Fruit fly (Drosophila melanogaster) whole organism, embryonic: ENCODE results near the gene kibra.

ENCODE experiments used
- Atf6 ChIP-seq: fragments of 200-800 bp; sonication (Bioruptor generic); IDR thresholded peaks from 2 replicates; pipeline ENCODE4 v1.3.6; 2022; ENCODE audit warnings: missing biosample characterization, missing genetic modification characterization
- CG1024 ChIP-seq: fragments of 200-800 bp; sonication (Bioruptor generic); IDR thresholded peaks from 2 replicates; pipeline ENCODE4 v1.3.6; 2022; ENCODE audit warnings: missing biosample characterization, missing genetic modification characterization
- CG10274 ChIP-seq: fragments of 200-800 bp; sonication (Bioruptor generic); optimal IDR thresholded peaks from 3 replicates; lab custom pipeline; 2017; ENCODE audit warnings: missing biosample characterization, mild to moderate bottlenecking, missing genetic modification characterization
- CG10321 ChIP-seq: fragments of 200-800 bp; sonication (Bioruptor generic); IDR thresholded peaks from 2 replicates; pipeline ENCODE4 v1.3.6; 2022; ENCODE audit warnings: missing biosample characterization, missing genetic modification characterization
- CG10431 ChIP-seq: fragments of 200-800 bp; sonication (Bioruptor generic); optimal IDR thresholded peaks from 3 replicates; lab custom pipeline; 2018; ENCODE audit warnings: missing biosample characterization, mild to moderate bottlenecking, missing genetic modification characterization
- CG10979 ChIP-seq: fragments of 200-800 bp; sonication (Bioruptor generic); optimal IDR thresholded peaks from 2 replicates; lab custom pipeline; 2018; ENCODE audit warnings: missing biosample characterization, mild to moderate bottlenecking, missing genetic modification characterization, moderate library complexity
- CG11695 ChIP-seq: fragments of 200-800 bp; sonication (Bioruptor generic); IDR thresholded peaks from 3 replicates; pipeline ENCODE4 v1.3.6; 2022; ENCODE audit warnings: missing biosample characterization, missing genetic modification characterization
- CG11723 ChIP-seq: fragments of 200-800 bp; sonication (Bioruptor generic); optimal IDR thresholded peaks from 2 replicates; lab custom pipeline; 2017; ENCODE audit warnings: missing biosample characterization, mild to moderate bottlenecking, missing genetic modification characterization
- CG16863 ChIP-seq: fragments of 200-800 bp; sonication (Bioruptor generic); optimal IDR thresholded peaks from 3 replicates; lab custom pipeline; 2016; ENCODE audit warnings: missing biosample characterization, missing genetic modification characterization
- CG17359 ChIP-seq: fragments of 200-800 bp; sonication (Bioruptor generic); optimal IDR thresholded peaks from 3 replicates; lab custom pipeline; 2018; ENCODE audit warnings: missing biosample characterization, mild to moderate bottlenecking, missing genetic modification characterization, moderate library complexity
- CG2116 ChIP-seq: fragments of 200-800 bp; sonication (Bioruptor generic); optimal IDR thresholded peaks from 3 replicates; lab custom pipeline; 2018; ENCODE audit warnings: missing biosample characterization, mild to moderate bottlenecking, missing genetic modification characterization
- CG2199 ChIP-seq: fragments of 200-800 bp; sonication (Bioruptor generic); IDR thresholded peaks from 3 replicates; pipeline ENCODE4 v1.3.6; 2022; ENCODE audit warnings: missing biosample characterization, missing genetic modification characterization
- CG30403 ChIP-seq: fragments of 200-800 bp; sonication (Bioruptor generic); optimal IDR thresholded peaks from 3 replicates; lab custom pipeline; 2016; ENCODE audit warnings: missing biosample characterization, missing genetic modification characterization
- CG3281 ChIP-seq: fragments of 200-800 bp; sonication (Bioruptor generic); optimal IDR thresholded peaks from 3 replicates; lab custom pipeline; 2017; ENCODE audit warnings: missing biosample characterization, mild to moderate bottlenecking, missing genetic modification characterization
- CG4424 ChIP-seq: fragments of 200-800 bp; sonication (Bioruptor generic); optimal IDR thresholded peaks from 3 replicates; lab custom pipeline; 2016; ENCODE audit warnings: missing biosample characterization, missing genetic modification characterization
- CG4707 ChIP-seq: fragments of 200-800 bp; sonication (Bioruptor generic); optimal IDR thresholded peaks from 2 replicates; lab custom pipeline; 2018; ENCODE audit warnings: missing biosample characterization, mild to moderate bottlenecking, missing genetic modification characterization, moderate library complexity
- CG7556 ChIP-seq: fragments of 200-800 bp; sonication (Bioruptor generic); optimal IDR thresholded peaks from 2 replicates; lab custom pipeline; 2017; ENCODE audit warnings: missing biosample characterization, mild to moderate bottlenecking, missing genetic modification characterization
- CG8281 ChIP-seq: fragments of 200-800 bp; sonication (Bioruptor generic); optimal IDR thresholded peaks from 2 replicates; lab custom pipeline; 2018; ENCODE audit warnings: missing biosample characterization, mild to moderate bottlenecking, missing genetic modification characterization, moderate library complexity
- CG8924 ChIP-seq: fragments of 200-800 bp; optimal IDR thresholded peaks from 3 replicates; lab custom pipeline; 2019; ENCODE audit warnings: missing biosample characterization, mild to moderate bottlenecking, missing genetic modification characterization, moderate library complexity
- CG9727 ChIP-seq: fragments of 200-800 bp; sonication (Bioruptor generic); optimal IDR thresholded peaks from 3 replicates; lab custom pipeline; 2017; ENCODE audit warnings: missing biosample characterization, mild to moderate bottlenecking, missing genetic modification characterization
- D ChIP-seq, 2 experiments: fragments of 200-800 bp in 1 of 2; fragments of >200 bp in 1 of 2; sonication (Bioruptor generic) in 1 of 2; optimal IDR thresholded peaks; 2 replicates in 1 of 2; 3 replicates in 1 of 2; lab custom pipeline; 2017; ENCODE audit warnings: mild to moderate bottlenecking in 1 of 2, missing biosample characterization in 1 of 2, missing genetic modification characterization in 1 of 2, missing genetic modification reagents in 1 of 2
- Doc2 ChIP-seq: fragments of 200-800 bp; sonication (Bioruptor generic); IDR thresholded peaks from 2 replicates; pipeline ENCODE4 v1.3.6; 2022; ENCODE audit warnings: missing biosample characterization, missing genetic modification characterization
- Doc3 ChIP-seq: fragments of 200-800 bp; sonication (Bioruptor generic); IDR thresholded peaks from 3 replicates; pipeline ENCODE4 v1.3.6; 2022; ENCODE audit warnings: missing biosample characterization, missing genetic modification characterization; ENCODE audit not compliant: partially characterized antibody
- Hsf ChIP-seq: fragments of 200-800 bp; sonication (Bioruptor generic); optimal IDR thresholded peaks from 3 replicates; lab custom pipeline; 2016; ENCODE audit warnings: missing biosample characterization, missing genetic modification characterization
- Kr ChIP-seq: fragments of 200-800 bp; sonication (Bioruptor generic); optimal IDR thresholded peaks from 2 replicates; lab custom pipeline; 2017; ENCODE audit warnings: missing biosample characterization, mild to moderate bottlenecking, missing genetic modification characterization
- Max ChIP-seq: fragments of 200-800 bp; sonication (Bioruptor generic); optimal IDR thresholded peaks from 2 replicates; lab custom pipeline; 2016; ENCODE audit warnings: missing biosample characterization, mild to moderate bottlenecking, missing genetic modification characterization
- NC2β ChIP-seq: fragments of 200-800 bp; sonication (Bioruptor generic); optimal IDR thresholded peaks from 2 replicates; lab custom pipeline; 2016; ENCODE audit warnings: missing biosample characterization, missing genetic modification characterization
- Nf-YA ChIP-seq: fragments of 200-800 bp; sonication (Bioruptor generic); IDR thresholded peaks from 2 replicates; pipeline ENCODE4 v1.3.6; 2022; ENCODE audit warnings: missing biosample characterization, missing genetic modification characterization
- Sin3A ChIP-seq: fragments of >200 bp; optimal IDR thresholded peaks from 2 replicates; lab custom pipeline; 2018
- Usf ChIP-seq: fragments of 200-800 bp; sonication (Bioruptor generic); optimal IDR thresholded peaks from 2 replicates; lab custom pipeline; 2017; ENCODE audit warnings: missing genotype, missing biosample characterization, missing genetic modification characterization
- cg ChIP-seq: fragments of 200-800 bp; sonication (Bioruptor generic); optimal IDR thresholded peaks from 3 replicates; lab custom pipeline; 2019; ENCODE audit warnings: missing biosample characterization, mild to moderate bottlenecking, missing genetic modification characterization, moderate library complexity
- chinmo ChIP-seq: fragments of 200-800 bp; sonication (Bioruptor generic); IDR thresholded peaks from 4 replicates; pipeline ENCODE4 v1.3.6; 2022; ENCODE audit warnings: missing biosample characterization, missing genetic modification characterization; ENCODE audit not compliant: partially characterized antibody
- ci ChIP-seq: fragments of 200-800 bp; sonication (Bioruptor generic); IDR thresholded peaks from 3 replicates; pipeline ENCODE4 v1.3.6; 2022; ENCODE audit warnings: missing biosample characterization, missing genetic modification characterization
- crol ChIP-seq: fragments of 200-800 bp; sonication (Bioruptor generic); IDR thresholded peaks from 2 replicates; pipeline ENCODE4 v1.3.6; 2022; ENCODE audit warnings: missing biosample characterization, missing genetic modification characterization
- dmrt11E ChIP-seq: fragments of 200-800 bp; sonication (Bioruptor generic); optimal IDR thresholded peaks from 3 replicates; lab custom pipeline; 2018; ENCODE audit warnings: missing biosample characterization, mild to moderate bottlenecking, missing genetic modification characterization, moderate library complexity
- ewg ChIP-seq: fragments of 200-800 bp; sonication (Bioruptor generic); optimal IDR thresholded peaks from 3 replicates; lab custom pipeline; 2017; ENCODE audit warnings: mild to moderate bottlenecking, missing biosample characterization, missing genetic modification reagents, missing genetic modification characterization
- exex ChIP-seq: fragments of 200-800 bp; sonication (Bioruptor generic); optimal IDR thresholded peaks from 4 replicates; lab custom pipeline; 2018; ENCODE audit warnings: missing biosample characterization, mild to moderate bottlenecking, missing genetic modification characterization, moderate library complexity
- gem ChIP-seq: fragments of 200-800 bp; sonication (Bioruptor generic); optimal IDR thresholded peaks from 2 replicates; lab custom pipeline; 2019; ENCODE audit warnings: missing biosample characterization, mild to moderate bottlenecking, missing genetic modification characterization, moderate library complexity
- ham ChIP-seq: fragments of 200-800 bp; sonication (Bioruptor generic); IDR thresholded peaks from 2 replicates; pipeline ENCODE4 v1.3.6; 2022; ENCODE audit warnings: missing biosample characterization, missing genetic modification characterization
- hb ChIP-seq: fragments of 200-800 bp; sonication (Bioruptor generic); IDR thresholded peaks from 3 replicates; pipeline ENCODE4 v1.3.6; 2022; ENCODE audit warnings: missing biosample characterization, missing genetic modification characterization; ENCODE audit not compliant: partially characterized antibody
- lbe ChIP-seq: fragments of 200-800 bp; sonication (Bioruptor generic); optimal IDR thresholded peaks from 2 replicates; lab custom pipeline; 2016; ENCODE audit warnings: missing biosample characterization, mild to moderate bottlenecking, missing genetic modification characterization
- lilli ChIP-seq: fragments of 200-800 bp; sonication (Bioruptor generic); optimal IDR thresholded peaks from 3 replicates; lab custom pipeline; 2016; ENCODE audit warnings: missing biosample characterization, missing genetic modification characterization
- nom ChIP-seq: fragments of 200-800 bp; sonication (Bioruptor generic); optimal IDR thresholded peaks from 2 replicates; lab custom pipeline; 2017; ENCODE audit warnings: missing biosample characterization, missing genetic modification characterization, mild to moderate bottlenecking, moderate library complexity, missing genetic modification reagents
- repo ChIP-seq: fragments of 200-800 bp; sonication (Bioruptor generic); optimal IDR thresholded peaks from 2 replicates; lab custom pipeline; 2016; ENCODE audit warnings: missing biosample characterization, missing genetic modification characterization
- seq ChIP-seq: fragments of 200-800 bp; sonication (Bioruptor generic); IDR thresholded peaks from 2 replicates; pipeline ENCODE4 v1.3.6; 2022; ENCODE audit warnings: missing biosample characterization, missing genetic modification characterization
- tll ChIP-seq, 2 experiments: fragments of 200-800 bp in 1 of 2; fragments of >200 bp in 1 of 2; sonication (Bioruptor generic) in 1 of 2; optimal IDR thresholded peaks; 2 replicates each; lab custom pipeline; 2017 to 2019; ENCODE audit warnings: missing biosample characterization in 2 of 2, missing genetic modification characterization in 2 of 2, mild to moderate bottlenecking in 1 of 2, moderate library complexity in 1 of 2
- toy ChIP-seq: fragments of 200-800 bp; sonication (Bioruptor generic); IDR thresholded peaks from 2 replicates; pipeline ENCODE4 v1.3.6; 2022; ENCODE audit warnings: missing biosample characterization, missing genetic modification characterization
- wdn ChIP-seq: fragments of 200-800 bp; sonication (Bioruptor generic); IDR thresholded peaks from 2 replicates; pipeline ENCODE4 v1.3.6; 2022; ENCODE audit warnings: missing biosample characterization, missing genetic modification characterization

kibra gene

DNA sequence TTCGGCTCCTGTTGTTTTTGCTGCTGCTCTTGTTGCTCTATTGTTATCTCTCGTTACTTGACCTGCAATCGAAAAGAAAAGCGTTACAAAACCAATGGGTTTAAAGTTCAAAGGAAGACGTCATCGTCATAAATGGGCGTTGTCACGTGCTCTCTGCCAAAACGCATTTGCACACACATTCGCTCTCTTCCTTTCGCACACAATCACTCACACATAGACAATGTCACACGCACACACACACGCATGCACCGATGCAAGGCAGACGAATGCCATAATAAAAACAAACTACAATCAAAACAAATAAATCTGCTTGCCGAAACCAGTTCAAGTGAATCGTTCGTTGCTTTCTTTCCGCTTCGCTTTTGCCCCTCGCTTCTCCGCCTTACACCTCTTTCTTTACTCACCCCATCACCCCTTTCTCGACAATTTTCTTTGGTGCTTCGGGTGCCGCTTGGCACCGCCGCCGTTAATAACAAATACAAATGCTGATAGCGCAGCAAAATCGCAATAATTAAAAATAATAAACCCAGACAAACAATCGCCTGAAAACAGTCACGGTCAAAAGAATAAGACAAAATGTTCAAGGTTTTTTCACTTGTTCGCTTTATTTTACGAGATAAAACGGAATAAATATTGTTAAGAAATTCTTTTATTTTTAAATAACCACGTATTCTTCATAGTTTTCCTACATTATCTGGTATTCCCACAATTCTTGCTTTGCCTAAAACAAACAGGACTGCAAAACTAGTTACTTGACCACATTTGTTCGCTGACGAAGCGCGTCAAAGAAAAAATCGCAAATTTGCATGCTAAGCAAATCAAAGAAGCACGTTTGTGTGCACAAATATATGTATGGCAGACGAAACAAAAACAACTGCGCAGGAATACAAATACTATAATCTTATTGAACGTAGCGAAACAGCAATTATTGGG, 74.5 kb downstream of the kibra start (continued):
- TF ChIP-seq CG11695, result 0 out of 3 replicates have a peak, but pooled peaks have one; percentile 22
- peak; percentile 14 for TF ChIP-seq CG16863 (GFP tag; lab: Kevin White, UChicago)
- peak; percentile 3 for TF ChIP-seq CG2116 (GFP tag; lab: Kevin White, UChicago)
- TF ChIP-seq seq, result no peak
- TF ChIP-seq Nf-YA, result no peak
- TF ChIP-seq CG3281 (GFP tag; lab: Kevin White, UChicago), result no peak
- peak; percentile 23 for TF ChIP-seq ewg
- peak; percentile 49 for TF ChIP-seq lilli (GFP tag; lab: Kevin White, UChicago)
- no peak for TF ChIP-seq CG10431 (GFP tag; lab: Kevin White, UChicago)
- peak; percentile 43 for TF ChIP-seq CG7556 (GFP tag; lab: Kevin White, UChicago)
- peak; percentile 24 for TF ChIP-seq CG17359 (tag; lab: Kevin White, UChicago)
- no peak for TF ChIP-seq CG2199 (GFP tag; lab: Robert Waterston, UW)
- TF ChIP-seq gem (tag; lab: Kevin White, UChicago), result peak; percentile 21
- peak; percentile 15 for TF ChIP-seq Hsf (GFP tag; lab: Kevin White, UChicago)
- TF ChIP-seq CG10274 (GFP tag; lab: Kevin White, UChicago), result no peak
- TF ChIP-seq dmrt11E, result peak; percentile 11
- TF ChIP-seq Sin3A (lab: Kevin White, UChicago), result no peak
- TF ChIP-seq Usf, result peak; percentile 6
- TF ChIP-seq CG11723 (GFP tag; lab: Kevin White, UChicago), result no peak
- TF ChIP-seq wdn, result no peak
- no peak for TF ChIP-seq Atf6 (GFP tag; lab: Robert Waterston, UW)
- TF ChIP-seq CG4707 (GFP tag; lab: Kevin White, UChicago), result no peak
- TF ChIP-seq CG8281 (tag; lab: Kevin White, UChicago), result no peak
- TF ChIP-seq crol (GFP tag; lab: Robert Waterston, UW), result peak; percentile 87
- TF ChIP-seq CG30403 (GFP tag; lab: Kevin White, UChicago), result peak; percentile 14
- no peak for TF ChIP-seq repo (GFP tag; lab: Kevin White, UChicago)
- no peak for TF ChIP-seq toy (GFP tag; lab: Robert Waterston, UW)
- peak; percentile 29 for TF ChIP-seq CG8924 (tag; lab: Kevin White, UChicago)
- TF ChIP-seq CG10321, result no peak
- TF ChIP-seq CG9727 (GFP tag; lab: Kevin White, UChicago), result peak; percentile 58
- no peak for TF ChIP-seq exex (tag; lab: Kevin White, UChicago)
- peak; percentile 12 for TF ChIP-seq Max (GFP tag; lab: Kevin White, UChicago)
- peak; percentile 8 for TF ChIP-seq CG4424 (GFP tag; lab: Kevin White, UChicago)
- no peak for TF ChIP-seq CG1024 (GFP tag; lab: Robert Waterston, UW)
- TF ChIP-seq chinmo (GFP tag; lab: Robert Waterston, UW), result 0 out of 4 replicates have a peak, but pooled peaks have one; percentile 9
- TF ChIP-seq lbe (GFP tag; lab: Kevin White, UChicago), result peak; percentile 88
- TF ChIP-seq Kr (GFP tag; lab: Kevin White, UChicago), result peak; percentile 37
- TF ChIP-seq Doc2 (GFP tag; lab: Robert Waterston, UW), result no peak
- TF ChIP-seq hb, result no peak
- TF ChIP-seq D (optimal IDR thresholded peaks at IDR 0.05; lab: Kevin White, UChicago), result no peak
- TF ChIP-seq D (GFP tag; optimal IDR thresholded peaks at IDR 0.05; lab: Kevin White, UChicago), result no peak
- TF ChIP-seq ci, result 0 out of 3 replicates have a peak, but pooled peaks have one; percentile 39
- TF ChIP-seq tll (GFP tag; optimal IDR thresholded peaks at IDR 0.05; lab: Kevin White, UChicago), result peak in 1 of 2 experiments; percentile 44
- TF ChIP-seq cg (GFP tag; lab: Kevin White, UChicago), result peak; percentile 72
- TF ChIP-seq NC2β (GFP tag; lab: Kevin White, UChicago), result no peak
- TF ChIP-seq CG10979 (tag; lab: Kevin White, UChicago), result peak; percentile 19
- peak; percentile 50 for TF ChIP-seq nom
- TF ChIP-seq ham (GFP tag; lab: Robert Waterston, UW), result no peak
- no peak for TF ChIP-seq Doc3 (GFP tag; lab: Robert Waterston, UW)
